Worm (Caenorhabditis elegans): ENCODE measurements around the gene R13H4.6.

R13H4.6 gene

DNA sequence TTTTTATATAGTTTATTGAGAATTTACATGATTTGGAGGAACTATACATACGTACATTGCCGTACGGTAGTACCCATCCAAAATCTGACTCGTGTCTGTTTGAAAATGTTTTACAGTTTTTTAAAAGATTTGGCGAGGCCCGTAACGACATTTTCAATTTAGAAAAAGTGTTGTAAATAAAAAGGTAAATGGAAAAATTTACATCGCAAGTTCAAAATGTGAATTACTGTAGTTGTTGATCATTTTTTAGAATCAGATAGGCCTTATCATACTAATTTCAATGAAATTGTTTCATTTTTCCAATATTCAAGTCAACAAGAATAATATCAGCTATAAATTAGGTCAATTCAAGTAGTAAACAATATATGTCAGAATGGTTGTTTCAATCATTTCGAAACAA lies at the start of gene R13H4.6:
R13H4.6 (plus strand) TSS at position 301 of the 400 bp plus-strand sequence.
- TF ChIP-seq ama-1 (optimal IDR thresholded peaks at IDR 0.05) (no peak), ceh-30 (tag; optimal IDR thresholded peaks at IDR 0.05) (no peak), sox-4 (tag; optimal IDR thresholded peaks at IDR 0.05) (no peak), hlh-6 (tag; optimal IDR thresholded peaks at IDR 0.05) (no peak), ceh-6 (GFP tag; optimal IDR thresholded peaks at IDR 0.05) (no peak), Y22D7AL.16 (tag; optimal IDR thresholded peaks at IDR 0.05) (no peak), gmeb-2 (tag; optimal IDR thresholded peaks at IDR 0.05) (no peak), fkh-10 (GFP tag; optimal IDR thresholded peaks at IDR 0.05) (no peak), pha-4 (tag; optimal IDR thresholded peaks at IDR 0.05) (no peak), ztf-16 (tag; optimal IDR thresholded peaks at IDR 0.05) (no peak), ceh-18 (tag; optimal IDR thresholded peaks at IDR 0.05) (no peak), fkh-6 (tag; optimal IDR thresholded peaks at IDR 0.05) (no peak)

DNA sequence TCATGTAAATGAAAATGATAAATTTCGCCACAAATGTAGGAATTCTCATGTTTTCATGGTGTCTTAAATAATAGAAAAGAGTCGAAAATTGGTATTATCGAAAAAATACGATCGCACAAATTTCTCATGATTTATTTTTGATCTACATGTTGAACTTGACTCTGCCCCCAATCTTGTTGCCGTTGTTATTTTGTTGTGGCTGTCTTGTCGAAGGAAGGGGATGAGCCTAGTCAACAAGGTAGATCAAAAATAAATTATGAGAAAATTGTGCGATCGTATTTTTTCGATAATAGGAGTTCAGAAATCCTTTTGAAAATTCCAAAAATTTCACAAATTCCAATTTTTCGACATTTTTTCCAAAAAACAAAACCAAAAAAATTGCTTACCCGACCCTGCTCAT lies 47.4 kb upstream of the R13H4.6 start:
- no peak for TF ChIP-seq ets-4 (tag; optimal IDR thresholded peaks at IDR 0.05)
- TF ChIP-seq C38D4.7 (GFP tag; optimal IDR thresholded peaks at IDR 0.05), result no peak
- TF ChIP-seq fkh-6 (tag; optimal IDR thresholded peaks at IDR 0.05), result no peak
- TF ChIP-seq madf-2 (tag; optimal IDR thresholded peaks at IDR 0.05), result no peak

DNA sequence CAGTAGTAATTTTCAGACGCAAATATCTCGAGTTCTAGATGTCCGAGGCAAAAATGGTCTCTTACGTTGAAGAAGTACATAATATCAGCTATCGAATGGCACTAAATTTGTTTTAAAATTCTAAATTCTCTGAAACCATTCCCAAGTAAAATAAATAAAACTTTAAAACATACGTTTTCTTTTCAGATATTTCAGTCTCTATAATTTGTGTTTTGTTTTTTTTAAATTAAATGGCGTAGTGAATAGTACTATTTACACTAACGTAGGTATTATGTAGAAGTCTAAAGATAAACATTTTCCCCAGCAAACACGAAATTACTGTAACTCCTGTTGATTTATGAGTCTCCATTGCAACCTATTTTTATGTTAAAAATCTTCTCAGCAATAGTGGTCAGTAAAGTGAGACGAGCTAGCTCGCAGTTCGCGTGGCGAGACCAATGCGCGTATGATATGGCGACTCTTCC lies 45.6 kb upstream of the R13H4.6 start:
- TF ChIP-seq odd-2 (tag; optimal IDR thresholded peaks at IDR 0.05), result no peak
- TF ChIP-seq elt-4 (tag; optimal IDR thresholded peaks at IDR 0.05), result no peak
- TF ChIP-seq dmd-4 (tag; optimal IDR thresholded peaks at IDR 0.05; ENCODE audit: borderline replicate concordance), result no peak
- TF ChIP-seq K09A11.1 (tag; optimal IDR thresholded peaks at IDR 0.05; ENCODE audit: insufficient read depth), result no peak
- no peak for TF ChIP-seq ceh-30 (tag; optimal IDR thresholded peaks at IDR 0.05)
- no peak for TF ChIP-seq zip-5 (tag; optimal IDR thresholded peaks at IDR 0.05)
- TF ChIP-seq C38D4.7 (GFP tag; optimal IDR thresholded peaks at IDR 0.05), result no peak
- TF ChIP-seq sox-2 (GFP tag; IDR thresholded peaks at IDR 0.05), result no peak
- TF ChIP-seq hlh-8 (tag; optimal IDR thresholded peaks at IDR 0.05), result no peak
- no peak for TF ChIP-seq fkh-6 (tag; optimal IDR thresholded peaks at IDR 0.05)
- TF ChIP-seq ceh-45 (GFP tag; IDR thresholded peaks at IDR 0.05), result no peak

DNA sequence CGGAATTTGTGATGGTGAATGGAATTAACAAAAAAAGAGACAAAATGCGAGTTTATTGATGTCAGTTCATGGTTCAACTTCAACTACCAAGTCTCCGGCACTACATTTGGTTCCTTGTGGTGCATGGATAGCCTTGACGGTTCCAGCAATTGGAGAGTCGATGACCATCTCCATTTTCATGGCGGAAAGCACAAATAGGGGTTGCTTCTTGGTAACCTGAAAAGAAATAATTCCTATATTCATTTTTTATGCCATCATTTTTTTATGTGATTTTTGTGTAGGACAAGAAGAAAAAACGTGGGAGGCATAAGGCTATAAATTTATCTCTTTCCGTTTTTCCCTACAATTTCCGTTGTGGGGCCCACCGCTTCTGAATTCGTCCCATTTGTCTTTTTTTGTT lies 44.9 kb upstream of the R13H4.6 start:
- no peak for TF ChIP-seq T23F11.4 (GFP tag; optimal IDR thresholded peaks at IDR 0.05)
- TF ChIP-seq ceh-48 (tag; optimal IDR thresholded peaks at IDR 0.05), result no peak
- no peak for TF ChIP-seq ceh-30 (tag; optimal IDR thresholded peaks at IDR 0.05)
- TF ChIP-seq lin-11 (tag; optimal IDR thresholded peaks at IDR 0.05), result no peak
- TF ChIP-seq dve-1 (tag; optimal IDR thresholded peaks at IDR 0.05), result no peak
- no peak for TF ChIP-seq ceh-31 (tag; optimal IDR thresholded peaks at IDR 0.05)
- TF ChIP-seq nhr-11 (tag; optimal IDR thresholded peaks at IDR 0.05), result no peak
- TF ChIP-seq K09A11.1 (tag; optimal IDR thresholded peaks at IDR 0.05; ENCODE audit: insufficient read depth), result no peak
- no peak for TF ChIP-seq sox-2 (GFP tag; IDR thresholded peaks at IDR 0.05)
- TF ChIP-seq ahr-1 (tag; optimal IDR thresholded peaks at IDR 0.05), result no peak
- no peak for TF ChIP-seq hlh-8 (tag; optimal IDR thresholded peaks at IDR 0.05)
- TF ChIP-seq fax-1 (tag; optimal IDR thresholded peaks at IDR 0.05), result no peak
- no peak for TF ChIP-seq mec-3 (tag; optimal IDR thresholded peaks at IDR 0.05; ENCODE audit: borderline replicate concordance)
- no peak for TF ChIP-seq hlh-30 (tag; optimal IDR thresholded peaks at IDR 0.05; ENCODE audit: insufficient read depth)
- TF ChIP-seq madf-2 (tag; optimal IDR thresholded peaks at IDR 0.05), result no peak

DNA sequence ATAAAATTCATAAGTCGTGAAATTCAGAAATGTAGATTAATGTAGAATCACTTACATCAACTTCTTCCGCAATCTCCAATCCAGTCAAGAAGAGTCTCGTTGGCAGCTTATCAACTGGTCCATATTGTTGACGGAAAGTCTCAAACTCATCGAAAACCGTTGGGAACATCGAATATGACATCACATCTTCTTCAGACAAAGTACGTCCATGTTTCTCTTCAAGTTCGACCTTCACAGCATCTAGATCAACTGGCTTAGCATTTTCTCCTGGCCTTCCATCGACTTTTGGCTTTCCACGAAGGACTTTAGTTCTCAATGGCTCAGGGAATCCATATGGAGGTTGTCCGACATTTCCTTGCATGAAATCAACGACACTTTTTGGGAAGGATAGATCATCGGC lies 44.1 kb upstream of the R13H4.6 start:
- no peak for TF ChIP-seq pag-3 (tag; optimal IDR thresholded peaks at IDR 0.05; ENCODE audit: borderline replicate concordance)
- TF ChIP-seq ztf-16 (tag; optimal IDR thresholded peaks at IDR 0.05), result no peak
- no peak for TF ChIP-seq ceh-45 (GFP tag; IDR thresholded peaks at IDR 0.05)
- TF ChIP-seq ahr-1 (tag; optimal IDR thresholded peaks at IDR 0.05), result no peak
- TF ChIP-seq tbx-2 (tag; optimal IDR thresholded peaks at IDR 0.05), result no peak
- TF ChIP-seq sox-4 (tag; optimal IDR thresholded peaks at IDR 0.05), result no peak
- no peak for TF ChIP-seq gmeb-2 (tag; optimal IDR thresholded peaks at IDR 0.05)
- no peak for TF ChIP-seq C38D4.7 (GFP tag; optimal IDR thresholded peaks at IDR 0.05)
- no peak for TF ChIP-seq unc-86 (tag; optimal IDR thresholded peaks at IDR 0.05)
- no peak for TF ChIP-seq dve-1 (tag; optimal IDR thresholded peaks at IDR 0.05)
- TF ChIP-seq zip-5 (tag; optimal IDR thresholded peaks at IDR 0.05), result no peak
- TF ChIP-seq unc-55 (GFP tag; optimal IDR thresholded peaks at IDR 0.05), result no peak
- TF ChIP-seq sdc-2 (tag; optimal IDR thresholded peaks at IDR 0.05), result no peak
- no peak for TF ChIP-seq pha-2 (tag; optimal IDR thresholded peaks at IDR 0.05)
- TF ChIP-seq ceh-31 (tag; optimal IDR thresholded peaks at IDR 0.05), result no peak
- TF ChIP-seq rnt-1 (tag; optimal IDR thresholded peaks at IDR 0.05), result no peak

Data from whole organism, late embryonic.